Worm (Caenorhabditis elegans) whole organism, late embryonic: ENCODE data around the gene F59A6.11.

Experiments used
- C38D4.7 ChIP-seq: fragments of 200-800 bp; sonication (Bioruptor generic); optimal IDR thresholded peaks from 2 replicates; lab custom pipeline; 2018; ENCODE audit warnings: mild to moderate bottlenecking, missing genetic modification characterization, moderate library complexity, missing compliant biosample characterization
- F13H6.1 ChIP-seq: sonication (generic microtip); optimal IDR thresholded peaks from 2 replicates; lab custom pipeline; 2016; ENCODE audit warnings: missing genetic modification characterization, missing compliant biosample characterization
- Y22D7AL.16 ChIP-seq: sonication (generic microtip); optimal IDR thresholded peaks from 2 replicates; lab custom pipeline; 2016; ENCODE audit warnings: missing genetic modification characterization, missing compliant biosample characterization
- ceh-14 ChIP-seq: sonication (generic microtip); optimal IDR thresholded peaks from 2 replicates; lab custom pipeline; 2016; ENCODE audit warnings: missing genotype, missing genetic modification characterization, missing compliant biosample characterization
- ceh-18 ChIP-seq: sonication (generic microtip); optimal IDR thresholded peaks from 2 replicates; lab custom pipeline; 2016; ENCODE audit warnings: missing genetic modification characterization, missing compliant biosample characterization
- ceh-19 ChIP-seq: fragments of 200-800 bp; sonication (Bioruptor generic); optimal IDR thresholded peaks from 2 replicates; lab custom pipeline; 2018; ENCODE audit warnings: mild to moderate bottlenecking, missing genetic modification characterization, missing compliant biosample characterization
- ceh-22 ChIP-seq: sonication (generic microtip); optimal IDR thresholded peaks from 2 replicates; lab custom pipeline; 2017; ENCODE audit warnings: missing biosample characterization, missing genetic modification characterization
- ceh-30 ChIP-seq: fragments of 150-350 bp; optimal IDR thresholded peaks from 2 replicates; lab custom pipeline; 2014; ENCODE audit warnings: missing biosample characterization, missing genetic modification characterization
- ceh-31 ChIP-seq: sonication (generic microtip); optimal IDR thresholded peaks from 2 replicates; lab custom pipeline; 2016; ENCODE audit warnings: missing genetic modification characterization, missing compliant biosample characterization
- ceh-45 ChIP-seq: fragments of 200-800 bp; sonication (Bioruptor generic); IDR thresholded peaks from 2 replicates; pipeline ENCODE4 v1.3.6; 2022; ENCODE audit warnings: missing genetic modification reagents, missing genetic modification characterization, missing compliant biosample characterization
- ceh-9 ChIP-seq: sonication (generic microtip); optimal IDR thresholded peaks from 2 replicates; lab custom pipeline; 2016; ENCODE audit warnings: mild to moderate bottlenecking, missing genetic modification characterization, inconsistent platforms, missing compliant biosample characterization
- che-1 ChIP-seq: sonication (generic microtip); optimal IDR thresholded peaks from 2 replicates; lab custom pipeline; 2016; ENCODE audit warnings: mild to moderate bottlenecking, missing genetic modification characterization, missing compliant biosample characterization
- dve-1 ChIP-seq: sonication (generic microtip); optimal IDR thresholded peaks from 2 replicates; lab custom pipeline; 2017; ENCODE audit warnings: antibody characterized with exemption, mild to moderate bottlenecking, missing genetic modification characterization, missing compliant biosample characterization
- elt-2 ChIP-seq: sonication (generic microtip); optimal IDR thresholded peaks from 2 replicates; lab custom pipeline; 2016; ENCODE audit warnings: missing genetic modification reagents, missing genetic modification characterization, missing compliant biosample characterization
- fax-1 ChIP-seq: sonication (generic microtip); optimal IDR thresholded peaks from 2 replicates; lab custom pipeline; 2016; ENCODE audit warnings: missing genotype, missing genetic modification characterization, missing compliant biosample characterization
- fkh-10 ChIP-seq: fragments of 150-350 bp; optimal IDR thresholded peaks from 2 replicates; lab custom pipeline; 2014; ENCODE audit warnings: missing biosample characterization, missing genetic modification reagents, missing genetic modification characterization
- gmeb-2 ChIP-seq: sonication (generic microtip); optimal IDR thresholded peaks from 2 replicates; lab custom pipeline; 2016; ENCODE audit warnings: missing genetic modification characterization, inconsistent platforms, missing compliant biosample characterization
- hlh-13 ChIP-seq: fragments of 200-800 bp; sonication (Bioruptor generic); optimal IDR thresholded peaks from 2 replicates; lab custom pipeline; 2018; ENCODE audit warnings: mild to moderate bottlenecking, missing genetic modification characterization, missing compliant biosample characterization
- hlh-6 ChIP-seq: sonication (generic microtip); optimal IDR thresholded peaks from 2 replicates; lab custom pipeline; 2016; ENCODE audit warnings: missing genotype, missing genetic modification characterization, missing compliant biosample characterization
- hlh-8 ChIP-seq: sonication (generic microtip); optimal IDR thresholded peaks from 2 replicates; lab custom pipeline; 2016; ENCODE audit warnings: missing genotype, missing genetic modification characterization, missing compliant biosample characterization
- lim-6 ChIP-seq: sonication (generic microtip); optimal IDR thresholded peaks from 2 replicates; lab custom pipeline; 2016; ENCODE audit warnings: missing genetic modification characterization, missing compliant biosample characterization
- lin-11 ChIP-seq: fragments of 200-800 bp; sonication (Bioruptor generic); optimal IDR thresholded peaks from 2 replicates; lab custom pipeline; 2018; ENCODE audit warnings: mild to moderate bottlenecking, missing genetic modification characterization, missing compliant biosample characterization
- madf-2 ChIP-seq: sonication (generic microtip); optimal IDR thresholded peaks from 2 replicates; lab custom pipeline; 2017; ENCODE audit warnings: missing genetic modification characterization, missing compliant biosample characterization
- mec-3 ChIP-seq: sonication (generic microtip); optimal IDR thresholded peaks from 2 replicates; lab custom pipeline; 2016; ENCODE audit warnings: borderline replicate concordance, missing genetic modification characterization, missing compliant biosample characterization
- nfya-1 ChIP-seq: sonication (generic microtip); optimal IDR thresholded peaks from 2 replicates; lab custom pipeline; 2017; ENCODE audit warnings: missing genetic modification characterization, mild to moderate bottlenecking, missing compliant biosample characterization, antibody characterized with exemption, moderate library complexity
- nhr-11 ChIP-seq: fragments of 150-350 bp; optimal IDR thresholded peaks from 2 replicates; lab custom pipeline; 2014; ENCODE audit warnings: missing biosample characterization, missing genetic modification characterization
- odd-2 ChIP-seq: sonication (generic microtip); optimal IDR thresholded peaks from 2 replicates; lab custom pipeline; 2017; ENCODE audit warnings: antibody characterized with exemption, mild to moderate bottlenecking, missing genetic modification characterization, missing compliant biosample characterization
- pax-1 ChIP-seq: fragments of 150-350 bp; optimal IDR thresholded peaks from 2 replicates; lab custom pipeline; 2014; ENCODE audit warnings: missing biosample characterization, missing genetic modification characterization
- pha-2 ChIP-seq: sonication (generic microtip); optimal IDR thresholded peaks from 2 replicates; lab custom pipeline; 2017; ENCODE audit warnings: mild to moderate bottlenecking, missing genetic modification characterization, missing compliant biosample characterization
- ref-2 ChIP-seq: sonication (generic microtip); optimal IDR thresholded peaks from 2 replicates; lab custom pipeline; 2016; ENCODE audit warnings: missing genetic modification characterization, missing compliant biosample characterization
- sdc-2 ChIP-seq: sonication (generic microtip); optimal IDR thresholded peaks from 2 replicates; lab custom pipeline; 2016; ENCODE audit warnings: missing genotype, missing genetic modification characterization, missing compliant biosample characterization
- syd-9 ChIP-seq: sonication (generic microtip); optimal IDR thresholded peaks from 2 replicates; lab custom pipeline; 2016; ENCODE audit warnings: mild to moderate bottlenecking, missing genetic modification characterization, moderate library complexity, missing compliant biosample characterization
- tbx-2 ChIP-seq: sonication (generic microtip); optimal IDR thresholded peaks from 2 replicates; lab custom pipeline; 2016; ENCODE audit warnings: missing genetic modification characterization, missing compliant biosample characterization
- tbx-7 ChIP-seq: sonication (generic microtip); optimal IDR thresholded peaks from 2 replicates; lab custom pipeline; 2016; ENCODE audit warnings: missing genotype, missing genetic modification characterization, missing compliant biosample characterization
- unc-42 ChIP-seq: sonication (generic microtip); optimal IDR thresholded peaks from 2 replicates; lab custom pipeline; 2016; ENCODE audit warnings: missing genotype, missing genetic modification characterization, missing compliant biosample characterization
- unc-55 ChIP-seq: sonication (generic microtip); optimal IDR thresholded peaks from 2 replicates; lab custom pipeline; 2017; ENCODE audit warnings: missing biosample characterization, missing genetic modification reagents, missing genetic modification characterization
- unc-86 ChIP-seq: sonication (generic microtip); optimal IDR thresholded peaks from 2 replicates; lab custom pipeline; 2016; ENCODE audit warnings: missing genetic modification characterization, missing compliant biosample characterization

F59A6.11 gene

ce11 chrII:4998657-4999056 is at the start of gene F59A6.11:
Gene F59A6.11, minus strand, starts transcription at chrII:4998757.
- no peak for TF ChIP-seq odd-2 (tag; lab: Kevin White, UChicago)
- no peak for TF ChIP-seq unc-86 (tag; lab: Kevin White, UChicago)
- TF ChIP-seq nhr-11 (tag; lab: Kevin White, UChicago) = no peak
- no peak for TF ChIP-seq elt-2
- no peak for TF ChIP-seq hlh-6 (tag; lab: Kevin White, UChicago)
- no peak for TF ChIP-seq C38D4.7 (GFP tag; lab: Kevin White, UChicago)
- TF ChIP-seq che-1 = no peak

ce11 chrII:5047279-5047678 is 48.7 kb upstream of the F59A6.11 start:
- no peak for TF ChIP-seq tbx-2
- peak; percentile 24 for TF ChIP-seq nfya-1 (tag; lab: Kevin White, UChicago)
- no peak for TF ChIP-seq ceh-14 (tag; lab: Kevin White, UChicago)
- no peak for TF ChIP-seq pha-2 (tag; lab: Kevin White, UChicago)
- TF ChIP-seq mec-3 (tag; lab: Kevin White, UChicago) = no peak
- TF ChIP-seq unc-55 (GFP tag; lab: Kevin White, UChicago) = no peak
- peak; percentile 74 for TF ChIP-seq elt-2

DNA sequence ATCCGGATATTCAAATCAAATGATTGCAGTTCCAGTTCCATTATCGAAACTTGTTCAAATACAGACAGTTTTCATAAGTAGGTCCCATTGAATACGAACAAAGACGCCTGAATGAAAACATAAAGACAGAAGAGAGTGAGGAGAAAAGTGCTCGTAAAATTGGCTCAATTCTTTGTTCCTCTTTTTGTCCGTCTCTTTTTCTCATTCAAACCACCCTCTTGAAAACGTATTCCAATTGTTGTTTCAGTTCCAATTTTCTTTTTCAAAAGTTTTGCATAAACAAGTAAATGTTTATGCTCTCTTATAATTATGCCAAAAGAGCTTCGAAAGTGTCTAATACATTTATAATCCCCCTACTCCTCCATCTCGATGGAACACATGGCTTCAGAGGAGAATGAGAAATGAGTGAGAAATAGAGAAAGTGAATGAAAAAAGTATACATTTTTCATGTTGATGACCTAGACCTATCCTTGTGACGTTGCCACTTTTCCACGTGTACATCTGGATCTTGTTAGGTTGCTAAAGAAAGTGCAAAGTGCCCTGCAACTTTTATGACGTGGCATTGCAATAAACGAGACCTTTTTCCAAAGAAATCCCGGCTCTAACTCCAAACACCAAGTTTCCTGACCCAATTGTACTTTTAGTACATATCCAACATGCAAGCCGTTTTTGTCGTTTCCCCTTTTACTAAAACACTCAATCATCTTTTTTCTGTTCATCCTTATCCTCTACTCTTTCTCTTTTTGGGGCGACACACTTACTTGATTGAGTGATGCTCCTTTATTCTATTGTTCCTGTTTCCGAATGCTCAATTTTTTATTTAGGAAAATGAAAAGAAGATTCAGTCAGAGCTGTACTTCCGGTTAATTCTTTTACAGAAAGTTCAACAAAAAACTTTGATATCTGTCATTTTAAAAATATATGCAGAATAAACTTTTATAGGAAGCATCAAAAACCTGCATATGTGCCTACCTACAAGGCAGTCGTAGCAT is 47.9 kb upstream of the F59A6.11 start:
- TF ChIP-seq lin-11 (tag; lab: Kevin White, UChicago) = no peak
- no peak for TF ChIP-seq hlh-13
- TF ChIP-seq pax-1 (tag; lab: Kevin White, UChicago) = no peak
- TF ChIP-seq unc-42 = peak; percentile 22
- no peak for TF ChIP-seq gmeb-2
- no peak for TF ChIP-seq ceh-45 (GFP tag; lab: Robert Waterston, UW)

- no peak for TF ChIP-seq Y22D7AL.16 (tag; lab: Kevin White, UChicago)
- no peak for TF ChIP-seq ceh-9
- TF ChIP-seq unc-86 (tag; lab: Kevin White, UChicago) = no peak
- no peak for TF ChIP-seq madf-2
- TF ChIP-seq tbx-2 = no peak
- TF ChIP-seq nfya-1 (tag; lab: Kevin White, UChicago) = no peak
- no peak for TF ChIP-seq che-1
- TF ChIP-seq ceh-18 (tag; lab: Kevin White, UChicago) = no peak
- no peak for TF ChIP-seq ceh-22 (tag; lab: Kevin White, UChicago)
- no peak for TF ChIP-seq tbx-7 (tag; lab: Kevin White, UChicago)
Measured at ce11 chrII:5042381-5042930, 43.9 kb upstream of the F59A6.11 start.

ce11 chrII:5040631-5041156 is 42.1 kb upstream of the F59A6.11 start, which contains the start of gene F33G12.7:
Gene F33G12.7, minus strand, starts transcription at chrII:5040681.
- TF ChIP-seq ceh-19 (GFP tag; lab: Kevin White, UChicago) (no peak), elt-2 (peak; percentile 62)

ce11 chrII:5039912-5040311 is 41.4 kb upstream of the F59A6.11 start, which contains the start of gene golg-2:
Gene golg-2, minus strand, starts transcription at chrII:5040091.
- TF ChIP-seq elt-2 (peak; percentile 45), tbx-7 (tag; lab: Kevin White, UChicago) (no peak)

DNA sequence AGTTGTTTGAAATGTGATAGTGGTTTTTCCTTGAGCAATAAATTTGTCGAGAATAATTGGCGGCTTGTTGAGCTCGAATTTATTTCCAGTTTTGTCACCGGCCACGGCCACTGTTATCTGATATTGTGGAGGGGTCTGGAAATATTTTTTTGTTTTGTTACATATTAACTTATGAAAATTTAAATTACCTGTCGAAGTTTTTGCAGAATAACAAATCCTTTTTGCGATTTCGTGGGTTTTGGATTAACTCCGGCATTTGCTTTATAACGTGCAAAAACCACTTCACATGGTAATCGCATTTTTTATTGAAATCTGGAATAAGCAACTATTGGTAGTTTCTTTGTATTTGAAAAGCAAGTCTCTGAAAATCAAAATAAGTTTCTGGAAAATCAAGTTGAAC is 37.6 kb upstream of the F59A6.11 start, which contains the start of gene lrr-1:
TSS of gene lrr-1 (minus strand) at position 312 of the 400 bp plus-strand sequence.
- TF ChIP-seq ceh-19 (GFP tag; lab: Kevin White, UChicago) = no peak
- no peak for TF ChIP-seq ceh-18 (tag; lab: Kevin White, UChicago)
- no peak for TF ChIP-seq fax-1 (tag; lab: Kevin White, UChicago)
- TF ChIP-seq syd-9 (tag; lab: Kevin White, UChicago) = no peak
- no peak for TF ChIP-seq C38D4.7 (GFP tag; lab: Kevin White, UChicago)
- no peak for TF ChIP-seq lim-6 (tag; lab: Kevin White, UChicago)
- no peak for TF ChIP-seq elt-2
- no peak for TF ChIP-seq dve-1
- no peak for TF ChIP-seq ceh-30 (tag; lab: Kevin White, UChicago)
- TF ChIP-seq gmeb-2 = no peak
- TF ChIP-seq tbx-2 = no peak
- no peak for TF ChIP-seq ref-2 (tag; lab: Kevin White, UChicago)
- no peak for TF ChIP-seq F13H6.1 (tag; lab: Kevin White, UChicago)
- no peak for TF ChIP-seq ceh-31
- no peak for TF ChIP-seq hlh-8 (tag; lab: Kevin White, UChicago)
- no peak for TF ChIP-seq fkh-10
- no peak for TF ChIP-seq sdc-2 (tag; lab: Kevin White, UChicago)
- TF ChIP-seq nfya-1 (tag; lab: Kevin White, UChicago) = no peak
